Worm (Caenorhabditis elegans) whole organism, mixed stage, embryonic: ENCODE results near the gene clec-34.

ENCODE experiments used
- flh-1 ChIP-seq: fragments of 200-800 bp; sonication (Bioruptor generic); optimal IDR thresholded peaks from 2 replicates; lab custom pipeline; 2018; ENCODE audit warnings: mild to moderate bottlenecking, missing genetic modification characterization, moderate library complexity, missing compliant biosample characterization
- ham-2 ChIP-seq: fragments of 200-800 bp; sonication (Bioruptor generic); optimal IDR thresholded peaks from 2 replicates; lab custom pipeline; 2018; ENCODE audit warnings: mild to moderate bottlenecking, missing genetic modification characterization, missing compliant biosample characterization
- nhr-28 ChIP-seq: fragments of 150-350 bp; optimal IDR thresholded peaks from 2 replicates; lab custom pipeline; 2014; ENCODE audit warnings: missing biosample characterization, missing genetic modification characterization
- snpc-4 ChIP-seq: fragments of 150-350 bp; optimal IDR thresholded peaks from 2 replicates; lab custom pipeline; 2014; ENCODE audit warnings: missing biosample characterization, missing genetic modification characterization
- unc-39 ChIP-seq: fragments of 150-350 bp; optimal IDR thresholded peaks from 2 replicates; lab custom pipeline; 2014; ENCODE audit warnings: missing biosample characterization, missing genetic modification characterization

- TF ChIP-seq flh-1 (GFP tag; lab: Kevin White, UChicago) (peak; percentile 12), ham-2 (GFP tag; lab: Kevin White, UChicago) (no peak), snpc-4 (tag; lab: Kevin White, UChicago) (no peak), nhr-28 (tag; lab: Kevin White, UChicago) (no peak), unc-39 (no peak)
These were observed 35.8 kb upstream of the clec-34 start, which contains the start of gene Y70C5C.1 for ce11 chrV:16699752-16700259.
